Fruit fly (Drosophila melanogaster) whole organism, embryonic: ENCODE measurements around the gene CG14036.

Experiments
- Aef1 ChIP-seq: fragments of 200-800 bp; sonication (Bioruptor generic); IDR thresholded peaks from 3 replicates; pipeline ENCODE4 v1.3.6; 2022; ENCODE audit warnings: missing biosample characterization, missing genetic modification characterization
- CG1024 ChIP-seq: fragments of 200-800 bp; sonication (Bioruptor generic); IDR thresholded peaks from 2 replicates; pipeline ENCODE4 v1.3.6; 2022; ENCODE audit warnings: missing biosample characterization, missing genetic modification characterization
- CG10565 ChIP-seq: fragments of 200-800 bp; sonication (Bioruptor generic); optimal IDR thresholded peaks from 3 replicates; lab custom pipeline; 2016; ENCODE audit warnings: missing biosample characterization, mild to moderate bottlenecking, missing genetic modification characterization
- CG10654 ChIP-seq: fragments of 200-800 bp; sonication (Bioruptor generic); optimal IDR thresholded peaks from 2 replicates; lab custom pipeline; 2016; ENCODE audit warnings: missing biosample characterization, missing genetic modification characterization
- CG11093 ChIP-seq: fragments of 200-800 bp; sonication (Bioruptor generic); IDR thresholded peaks from 3 replicates; pipeline ENCODE4 v1.3.6; 2022; ENCODE audit warnings: missing biosample characterization, missing genetic modification characterization
- CG11723 ChIP-seq: fragments of 200-800 bp; sonication (Bioruptor generic); optimal IDR thresholded peaks from 2 replicates; lab custom pipeline; 2017; ENCODE audit warnings: missing biosample characterization, mild to moderate bottlenecking, missing genetic modification characterization
- CG12155 ChIP-seq: fragments of 200-800 bp; sonication (Bioruptor generic); optimal IDR thresholded peaks from 3 replicates; lab custom pipeline; 2016; ENCODE audit warnings: missing biosample characterization, missing genetic modification characterization
- CG14710 ChIP-seq: fragments of 200-800 bp; sonication (Bioruptor generic); optimal IDR thresholded peaks from 3 replicates; lab custom pipeline; 2019; ENCODE audit warnings: missing biosample characterization, mild to moderate bottlenecking, missing genetic modification characterization, moderate library complexity
- CG1603 ChIP-seq: fragments of 200-800 bp; sonication (Bioruptor generic); optimal IDR thresholded peaks from 2 replicates; lab custom pipeline; 2019; ENCODE audit warnings: missing biosample characterization, mild to moderate bottlenecking, missing genetic modification characterization, moderate library complexity
- CG16779 ChIP-seq: fragments of 200-800 bp; sonication (Bioruptor generic); IDR thresholded peaks from 2 replicates; pipeline ENCODE4 v1.3.6; 2022; ENCODE audit warnings: missing biosample characterization, missing genetic modification characterization
- CG1792 ChIP-seq: fragments of 200-800 bp; sonication (Bioruptor generic); optimal IDR thresholded peaks from 2 replicates; lab custom pipeline; 2016; ENCODE audit warnings: missing biosample characterization, missing genetic modification characterization
- CG1832 ChIP-seq: fragments of 200-800 bp; sonication (Bioruptor generic); optimal IDR thresholded peaks from 2 replicates; lab custom pipeline; 2017; ENCODE audit warnings: missing biosample characterization, mild to moderate bottlenecking, missing genetic modification characterization, inconsistent platforms
- CG2120 ChIP-seq: fragments of 200-800 bp; sonication (Bioruptor generic); optimal IDR thresholded peaks from 3 replicates; lab custom pipeline; 2016; ENCODE audit warnings: missing biosample characterization, missing genetic modification characterization
- CG2199 ChIP-seq: fragments of 200-800 bp; sonication (Bioruptor generic); IDR thresholded peaks from 3 replicates; pipeline ENCODE4 v1.3.6; 2022; ENCODE audit warnings: missing biosample characterization, missing genetic modification characterization
- CG2712 ChIP-seq: fragments of 200-800 bp; optimal IDR thresholded peaks from 3 replicates; lab custom pipeline; 2019; ENCODE audit warnings: missing biosample characterization, mild to moderate bottlenecking, missing genetic modification characterization, moderate library complexity
- CG4424 ChIP-seq: fragments of 200-800 bp; sonication (Bioruptor generic); optimal IDR thresholded peaks from 3 replicates; lab custom pipeline; 2016; ENCODE audit warnings: missing biosample characterization, missing genetic modification characterization
- CG4707 ChIP-seq: fragments of 200-800 bp; sonication (Bioruptor generic); optimal IDR thresholded peaks from 2 replicates; lab custom pipeline; 2018; ENCODE audit warnings: missing biosample characterization, mild to moderate bottlenecking, missing genetic modification characterization, moderate library complexity
- CG4820 ChIP-seq: fragments of 200-800 bp; sonication (Bioruptor generic); optimal IDR thresholded peaks from 3 replicates; lab custom pipeline; 2016; ENCODE audit warnings: missing biosample characterization, missing genetic modification characterization
- CG7271 ChIP-seq: fragments of 200-800 bp; sonication (Bioruptor generic); optimal IDR thresholded peaks from 2 replicates; lab custom pipeline; 2018; ENCODE audit warnings: missing biosample characterization, mild to moderate bottlenecking, missing genetic modification characterization, moderate library complexity
- CG7928 ChIP-seq: fragments of 200-800 bp; sonication (Bioruptor generic); optimal IDR thresholded peaks from 2 replicates; lab custom pipeline; 2017; ENCODE audit warnings: missing biosample characterization, mild to moderate bottlenecking, missing genetic modification characterization
- CG8478 ChIP-seq: fragments of >200 bp; optimal IDR thresholded peaks from 2 replicates; lab custom pipeline; 2018
- CG9876 ChIP-seq: fragments of 200-800 bp; sonication (Bioruptor generic); optimal IDR thresholded peaks from 2 replicates; lab custom pipeline; 2016; ENCODE audit warnings: missing biosample characterization, missing genetic modification characterization
- CTCF ChIP-seq: fragments of 200-800 bp; sonication (Bioruptor generic); optimal IDR thresholded peaks from 2 replicates; lab custom pipeline; 2017; ENCODE audit warnings: missing biosample characterization, mild to moderate bottlenecking, missing genetic modification characterization, moderate library complexity
- Dek ChIP-seq: fragments of 200-800 bp; sonication (Bioruptor generic); optimal IDR thresholded peaks from 3 replicates; lab custom pipeline; 2019; ENCODE audit warnings: missing biosample characterization, mild to moderate bottlenecking, missing genetic modification characterization, moderate library complexity
- Dll ChIP-seq: fragments of 200-800 bp; sonication (Bioruptor generic); IDR thresholded peaks from 4 replicates; pipeline ENCODE4 v1.3.6; 2022; ENCODE audit warnings: missing biosample characterization, missing genetic modification characterization; ENCODE audit not compliant: partially characterized antibody
- Dp ChIP-seq: fragments of 200-800 bp; sonication (Bioruptor generic); optimal IDR thresholded peaks from 2 replicates; lab custom pipeline; 2018; ENCODE audit warnings: missing biosample characterization, mild to moderate bottlenecking, missing genetic modification characterization, moderate library complexity
- Elba2 ChIP-seq: fragments of 200-800 bp; sonication (Bioruptor generic); optimal IDR thresholded peaks from 3 replicates; lab custom pipeline; 2016; ENCODE audit warnings: missing biosample characterization, missing genetic modification characterization
- Ets65A ChIP-seq: fragments of 200-800 bp; sonication (Bioruptor generic); peaks from one replicate; lab custom pipeline; 2016; ENCODE audit warnings: missing biosample characterization, missing genetic modification characterization
- Hey ChIP-seq: fragments of 200-800 bp; sonication (Bioruptor generic); optimal IDR thresholded peaks from 3 replicates; lab custom pipeline; 2018; ENCODE audit warnings: missing biosample characterization, mild to moderate bottlenecking, missing genetic modification characterization
- HmgD ChIP-seq: fragments of 200-800 bp; sonication (Bioruptor generic); optimal IDR thresholded peaks from 3 replicates; lab custom pipeline; 2016; ENCODE audit warnings: missing biosample characterization, missing genetic modification characterization
- Hr39 ChIP-seq: fragments of >200 bp; optimal IDR thresholded peaks from 2 replicates; lab custom pipeline; 2017
- Lim3 ChIP-seq: fragments of 200-800 bp; sonication (Bioruptor generic); IDR thresholded peaks from 2 replicates; pipeline ENCODE4 v1.3.6; 2022; ENCODE audit warnings: missing biosample characterization, missing genetic modification characterization
- MTF-1 ChIP-seq: fragments of 200-800 bp; sonication (Bioruptor generic); optimal IDR thresholded peaks from 2 replicates; lab custom pipeline; 2018; ENCODE audit warnings: missing biosample characterization, mild to moderate bottlenecking, missing genetic modification characterization, borderline replicate concordance
- Nf-YB ChIP-seq: fragments of 200-800 bp; sonication (Bioruptor generic); optimal IDR thresholded peaks from 3 replicates; lab custom pipeline; 2019; ENCODE audit warnings: missing biosample characterization, mild to moderate bottlenecking, missing genetic modification characterization, moderate library complexity
- Scr ChIP-seq: fragments of 200-800 bp; sonication (Bioruptor generic); IDR thresholded peaks from 2 replicates; pipeline ENCODE4 v1.3.6; 2022; ENCODE audit warnings: missing biosample characterization, missing genetic modification characterization; ENCODE audit not compliant: partially characterized antibody
- Trl ChIP-seq, 3 experiments: fragments of >200 bp in 2 of 3; fragments of 200-800 bp in 1 of 3; sonication (Bioruptor generic) in 1 of 3; optimal IDR thresholded peaks; 2 replicates in 1 of 3; 3 replicates in 2 of 3; lab custom pipeline; 2016 to 2017; ENCODE audit warnings: missing biosample characterization in 1 of 3, missing genetic modification characterization in 1 of 3
- YL-1 ChIP-seq: fragments of 200-800 bp; sonication (Bioruptor generic); optimal IDR thresholded peaks from 3 replicates; lab custom pipeline; 2017; ENCODE audit warnings: missing biosample characterization, mild to moderate bottlenecking, missing genetic modification characterization
- al ChIP-seq: fragments of 200-800 bp; sonication (Bioruptor generic); IDR thresholded peaks from 2 replicates; pipeline ENCODE4 v1.3.6; 2022; ENCODE audit warnings: missing biosample characterization, missing genetic modification characterization
- ara ChIP-seq: fragments of 200-800 bp; sonication (Bioruptor generic); IDR thresholded peaks from 2 replicates; pipeline ENCODE4 v1.3.6; 2022; ENCODE audit warnings: missing biosample characterization, missing genetic modification characterization
- bigmax ChIP-seq: fragments of 200-800 bp; sonication (Bioruptor generic); optimal IDR thresholded peaks from 2 replicates; lab custom pipeline; 2018; ENCODE audit warnings: missing biosample characterization, mild to moderate bottlenecking, missing genetic modification characterization
- ems ChIP-seq: fragments of 200-800 bp; sonication (Bioruptor generic); optimal IDR thresholded peaks from 3 replicates; lab custom pipeline; 2016; ENCODE audit warnings: missing biosample characterization, missing genetic modification characterization
- hth ChIP-seq: fragments of >200 bp; optimal IDR thresholded peaks from 2 replicates; lab custom pipeline; 2017; ENCODE audit warnings: inconsistent platforms
- ind ChIP-seq: fragments of 200-800 bp; sonication (Bioruptor generic); optimal IDR thresholded peaks from 3 replicates; lab custom pipeline; 2016; ENCODE audit warnings: missing biosample characterization, missing genetic modification characterization
- nau ChIP-seq: fragments of 200-800 bp; sonication (Bioruptor generic); optimal IDR thresholded peaks from 3 replicates; lab custom pipeline; 2017; ENCODE audit warnings: missing biosample characterization, mild to moderate bottlenecking, missing genetic modification characterization, missing genetic modification reagents
- nerfin-1 ChIP-seq: fragments of 200-800 bp; sonication (Bioruptor generic); optimal IDR thresholded peaks from 3 replicates; lab custom pipeline; 2019; ENCODE audit warnings: missing biosample characterization, mild to moderate bottlenecking, missing genetic modification characterization, moderate library complexity
- onecut ChIP-seq: fragments of 200-800 bp; sonication (Bioruptor generic); IDR thresholded peaks from 2 replicates; pipeline ENCODE4 v1.3.6; 2022; ENCODE audit warnings: missing biosample characterization, missing genetic modification characterization
- pb ChIP-seq: fragments of 200-800 bp; sonication (Bioruptor generic); optimal IDR thresholded peaks from 3 replicates; lab custom pipeline; 2016; ENCODE audit warnings: missing biosample characterization, missing genetic modification characterization
- pum ChIP-seq: fragments of 200-800 bp; sonication (Bioruptor generic); optimal IDR thresholded peaks from 2 replicates; lab custom pipeline; 2016; ENCODE audit warnings: missing biosample characterization, missing genetic modification characterization
- shn ChIP-seq: fragments of 200-800 bp; sonication (Bioruptor generic); optimal IDR thresholded peaks from 3 replicates; lab custom pipeline; 2016; ENCODE audit warnings: missing biosample characterization, missing genetic modification characterization
- stwl ChIP-seq: fragments of 200-800 bp; sonication (Bioruptor generic); optimal IDR thresholded peaks from 3 replicates; lab custom pipeline; 2018; ENCODE audit warnings: missing biosample characterization, mild to moderate bottlenecking, missing genetic modification characterization, moderate library complexity
- tgo ChIP-seq: fragments of 200-800 bp; sonication (Bioruptor generic); IDR thresholded peaks from 3 replicates; pipeline ENCODE4 v1.3.6; 2022; ENCODE audit warnings: missing biosample characterization, missing genetic modification characterization
- wek ChIP-seq: fragments of 200-800 bp; sonication (Bioruptor generic); optimal IDR thresholded peaks from 3 replicates; lab custom pipeline; 2018; ENCODE audit warnings: missing biosample characterization, mild to moderate bottlenecking, missing genetic modification characterization, moderate library complexity
- zen2 ChIP-seq: fragments of 200-800 bp; sonication (Bioruptor generic); IDR thresholded peaks from 3 replicates; pipeline ENCODE4 v1.3.6; 2022; ENCODE audit warnings: missing biosample characterization, missing genetic modification characterization; ENCODE audit not compliant: partially characterized antibody

Gene CG14036

DNA sequence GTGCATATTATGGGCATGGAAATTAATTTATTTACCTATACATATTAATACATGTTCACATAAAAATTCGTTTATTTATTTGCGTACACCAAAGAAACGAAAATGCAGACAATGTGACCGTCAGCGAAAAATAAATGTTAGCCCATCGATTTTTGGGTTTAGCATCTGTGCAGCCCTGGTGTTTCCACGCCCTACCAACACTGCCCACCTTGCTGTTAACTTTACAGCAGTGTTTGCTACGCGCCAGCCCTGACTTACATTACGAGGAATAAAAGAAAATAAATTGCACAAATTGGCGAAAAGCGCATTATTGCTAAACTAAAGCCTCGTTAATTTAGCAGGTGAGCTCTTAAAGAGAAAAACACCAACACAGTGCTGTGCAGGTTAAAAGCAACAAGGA lies 11.8 kb downstream of the CG14036 start, which contains the start of the genes CG33995, CG44000 and CG44001 (continued):
- TF ChIP-seq CG7271 (peak; percentile 3), Ets65A (GFP tag; lab: Kevin White, UChicago) (peak; percentile 96), ara (GFP tag; lab: Robert Waterston, UW) (no peak), wek (GFP tag; lab: Kevin White, UChicago) (no peak), CG1832 (GFP tag; lab: Kevin White, UChicago) (no peak), Dll (GFP tag; lab: Robert Waterston, UW) (no peak), CG2712 (peak; percentile 36), Dek (peak; percentile 24), CG2199 (GFP tag; lab: Robert Waterston, UW) (no peak), nau (GFP tag; lab: Kevin White, UChicago) (no peak), al (GFP tag; lab: Robert Waterston, UW) (no peak), ems (GFP tag; lab: Kevin White, UChicago) (peak; percentile 36), MTF-1 (no peak), CG11723 (GFP tag; lab: Kevin White, UChicago) (no peak), CG2120 (GFP tag; lab: Kevin White, UChicago) (peak; percentile 78), zen2 (GFP tag; lab: Robert Waterston, UW) (no peak), pum (GFP tag; lab: Kevin White, UChicago) (peak; percentile 52), Aef1 (GFP tag; lab: Robert Waterston, UW) (no peak), CG9876 (GFP tag; lab: Kevin White, UChicago) (peak; percentile 60), shn (GFP tag; lab: Kevin White, UChicago) (peak; percentile 52), HmgD (GFP tag; lab: Kevin White, UChicago) (peak; percentile 36), bigmax (GFP tag; lab: Kevin White, UChicago) (no peak), CG4707 (GFP tag; lab: Kevin White, UChicago) (peak; percentile 19), CG12155 (peak; percentile 54), CG11093 (GFP tag; lab: Robert Waterston, UW) (no peak), Hey (tag; lab: Kevin White, UChicago) (no peak), CG1792 (peak; percentile 6), hth (no peak), stwl (tag; lab: Kevin White, UChicago) (peak; percentile 94), YL-1 (peak; percentile 96), Hr39 (lab: Kevin White, UChicago) (no peak), pb (no peak), CG4820 (peak; percentile 16), tgo (GFP tag; lab: Robert Waterston, UW) (peak; percentile 28; the same call in 2 of the 3 replicates), CG16779 (GFP tag; lab: Robert Waterston, UW) (no peak), Elba2 (GFP tag; lab: Kevin White, UChicago) (no peak), CG1024 (peak; percentile 49; the same call in 1 of the 2 replicates), CG10654 (peak; percentile 45), CG7928 (GFP tag; lab: Kevin White, UChicago) (peak; percentile 99), Lim3 (GFP tag; lab: Robert Waterston, UW) (no peak), Trl (optimal IDR thresholded peaks at IDR 0.05; lab: Kevin White, UChicago) (no peak), Trl (GFP tag; optimal IDR thresholded peaks at IDR 0.05; lab: Kevin White, UChicago) (peak; percentile 44), CG4424 (GFP tag; lab: Kevin White, UChicago) (peak; percentile 5), Scr (GFP tag; lab: Robert Waterston, UW) (no peak), CG1603 (tag; lab: Kevin White, UChicago) (peak; percentile 88), nerfin-1 (tag; lab: Kevin White, UChicago) (no peak), ind (GFP tag; lab: Kevin White, UChicago) (peak; percentile 51), CTCF (GFP tag; lab: Kevin White, UChicago) (no peak), CG14710 (tag; lab: Kevin White, UChicago) (peak; percentile 86), CG8478 (lab: Kevin White, UChicago) (no peak), onecut (GFP tag; lab: Robert Waterston, UW) (peak; percentile 98), Dp (GFP tag; lab: Kevin White, UChicago) (peak; percentile 71), CG10565 (GFP tag; lab: Kevin White, UChicago) (no peak), Nf-YB (GFP tag; lab: Kevin White, UChicago) (peak; percentile 9)
